Fruit fly (Drosophila melanogaster): ENCODE measurements around the gene CG3961.

Gene CG3961

DNA sequence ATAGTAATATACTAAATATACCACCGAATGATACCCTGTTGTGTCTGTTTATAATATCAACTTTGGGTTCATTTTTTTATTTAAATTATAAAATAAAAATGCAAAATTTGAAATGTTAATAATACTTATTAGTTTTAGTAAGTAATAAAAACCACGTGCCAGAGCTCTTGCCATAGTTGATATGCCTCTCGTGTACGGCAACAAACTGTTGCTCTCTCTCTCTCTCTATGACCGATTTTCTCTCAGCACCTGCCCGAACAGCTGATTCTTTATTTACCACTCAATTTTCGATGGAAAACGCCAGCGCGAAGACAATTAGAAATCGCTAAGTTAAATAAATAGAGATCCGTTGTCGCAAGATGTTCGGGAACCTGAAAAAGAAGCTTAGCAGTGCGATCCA, 22.8 kb downstream of the CG3961 start, which contains the start of gene Dysb (continued):
- TF ChIP-seq ewg (GFP tag; optimal IDR thresholded peaks at IDR 0.05), result peak; percentile 76
- peak; percentile 86 for TF ChIP-seq CG10979 (tag; optimal IDR thresholded peaks at IDR 0.05)
- no peak for TF ChIP-seq crol (GFP tag; IDR thresholded peaks at IDR 0.05)
- TF ChIP-seq Sox100B (GFP tag; optimal IDR thresholded peaks at IDR 0.05), result peak; percentile 85
- peak; percentile 4 for TF ChIP-seq CG3838 (GFP tag; optimal IDR thresholded peaks at IDR 0.05)
- no peak for TF ChIP-seq CG15479 (GFP tag; optimal IDR thresholded peaks at IDR 0.05)
- TF ChIP-seq CG5245 (GFP tag; optimal IDR thresholded peaks at IDR 0.05), result peak; percentile 78
- TF ChIP-seq CG33213 (GFP tag; optimal IDR thresholded peaks at IDR 0.05), result peak; percentile 20
- TF ChIP-seq CG15696 (tag; optimal IDR thresholded peaks at IDR 0.05), result peak; percentile 67
- TF ChIP-seq nau (GFP tag; optimal IDR thresholded peaks at IDR 0.05), result peak; percentile 76
- peak; percentile 92 for TF ChIP-seq unpg (GFP tag; optimal IDR thresholded peaks at IDR 0.05)
- TF ChIP-seq CG7745 (tag; optimal IDR thresholded peaks at IDR 0.05), result peak; percentile 24
- TF ChIP-seq Elba2 (GFP tag; optimal IDR thresholded peaks at IDR 0.05), result peak; percentile 44
- no peak for TF ChIP-seq btn (GFP tag; optimal IDR thresholded peaks at IDR 0.05)
- TF ChIP-seq CG8765 (GFP tag; IDR thresholded peaks at IDR 0.05), result peak; percentile 74
- peak; percentile 86 for TF ChIP-seq dmrt11E (tag; optimal IDR thresholded peaks at IDR 0.05)
- no peak for TF ChIP-seq Opbp (GFP tag; IDR thresholded peaks at IDR 0.05; ENCODE audit: partially characterized antibody)
- TF ChIP-seq ash1 (GFP tag; optimal IDR thresholded peaks at IDR 0.05), result no peak
- no peak for TF ChIP-seq ERR (GFP tag; optimal IDR thresholded peaks at IDR 0.05)
- peak; percentile 72 for TF ChIP-seq trem (tag; optimal IDR thresholded peaks at IDR 0.05)
- TF ChIP-seq kni (GFP tag; optimal IDR thresholded peaks at IDR 0.05), result peak; percentile 70
- peak; percentile 88 for TF ChIP-seq Ada2b (GFP tag; IDR thresholded peaks at IDR 0.05)
- no peak for TF ChIP-seq CG17186 (GFP tag; optimal IDR thresholded peaks at IDR 0.05)
- peak; percentile 48 to 92 for TF ChIP-seq bsh (GFP tag; optimal IDR thresholded peaks at IDR 0.05)
- peak; percentile 91 for TF ChIP-seq Hmr (GFP tag; optimal IDR thresholded peaks at IDR 0.05)
- TF ChIP-seq CG8944 (GFP tag; optimal IDR thresholded peaks at IDR 0.05), result peak; percentile 34
- no peak for TF ChIP-seq Sry-δ (GFP tag; optimal IDR thresholded peaks at IDR 0.05)
- TF ChIP-seq H15 (GFP tag; IDR thresholded peaks at IDR 0.05), result peak; percentile 90
- TF ChIP-seq br (optimal IDR thresholded peaks at IDR 0.05), result no peak
- peak; percentile 68; the same call in 2 of the 3 replicates for TF ChIP-seq Mrtf (GFP tag; IDR thresholded peaks at IDR 0.05)
- peak; percentile 86 for TF ChIP-seq CG17568 (GFP tag; optimal IDR thresholded peaks at IDR 0.05)
- TF ChIP-seq CG42726 (GFP tag; IDR thresholded peaks at IDR 0.05; ENCODE audit: partially characterized antibody), result no peak
- peak; percentile 65 for TF ChIP-seq CG33557 (GFP tag; optimal IDR thresholded peaks at IDR 0.05)
- peak; percentile 86 for TF ChIP-seq CG12299 (tag; optimal IDR thresholded peaks at IDR 0.05)
- TF ChIP-seq zen2 (GFP tag; IDR thresholded peaks at IDR 0.05; ENCODE audit: partially characterized antibody), result no peak
- peak; percentile 37 for TF ChIP-seq stwl (tag; optimal IDR thresholded peaks at IDR 0.05)
- peak; percentile 90 for TF ChIP-seq seq (GFP tag; IDR thresholded peaks at IDR 0.05)
- TF ChIP-seq gcm (GFP tag; optimal IDR thresholded peaks at IDR 0.05), result peak; percentile 93
- TF ChIP-seq exex (tag; optimal IDR thresholded peaks at IDR 0.05), result peak; percentile 57
- peak; percentile 72 for TF ChIP-seq Fer2 (tag; optimal IDR thresholded peaks at IDR 0.05)
- TF ChIP-seq lab (GFP tag; optimal IDR thresholded peaks at IDR 0.05), result peak; percentile 95
- peak; percentile 4 for TF ChIP-seq grn (GFP tag; optimal IDR thresholded peaks at IDR 0.05)
- TF ChIP-seq CG6254 (GFP tag; optimal IDR thresholded peaks at IDR 0.05), result peak; percentile 83
- TF ChIP-seq sug (tag; optimal IDR thresholded peaks at IDR 0.05), result peak; percentile 68
- peak; percentile 92 for TF ChIP-seq Drgx (GFP tag; IDR thresholded peaks at IDR 0.05)
- TF ChIP-seq Blimp-1 (GFP tag; optimal IDR thresholded peaks at IDR 0.05), result peak; percentile 88
- no peak for TF ChIP-seq ato (GFP tag; IDR thresholded peaks at IDR 0.05; ENCODE audit: partially characterized antibody)
- TF ChIP-seq CG17385 (GFP tag; optimal IDR thresholded peaks at IDR 0.05), result peak; percentile 88
- peak; percentile 60 for TF ChIP-seq CG31365 (tag; optimal IDR thresholded peaks at IDR 0.05)
- TF ChIP-seq NfI (GFP tag; optimal IDR thresholded peaks at IDR 0.05), result peak; percentile 86

Measured in whole organism, embryonic.